Fruit fly (Drosophila melanogaster): ENCODE data around the gene CG7024.

The CG7024 gene

DNA sequence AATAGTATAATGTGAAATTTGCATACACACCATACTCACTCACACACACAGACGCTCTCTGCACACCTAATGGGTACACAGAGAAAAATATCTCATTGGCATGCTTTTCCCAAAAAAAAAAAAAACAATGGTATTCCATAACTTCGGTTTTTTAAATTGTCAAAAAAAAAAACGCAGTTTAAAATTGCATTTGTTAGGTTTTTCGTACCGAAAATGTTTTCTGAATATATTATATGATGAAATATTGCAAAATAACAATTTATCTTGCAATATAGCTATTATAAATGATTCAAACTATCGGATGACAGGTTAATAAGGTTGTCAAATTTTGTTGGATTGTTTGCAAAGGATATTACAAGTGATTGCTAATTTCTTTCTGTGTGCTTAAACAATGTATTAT is 5.3 kb upstream of the CG7024 start (continued):
- TF ChIP-seq dysf (GFP tag; IDR thresholded peaks at IDR 0.05): peak; percentile 49; the same call in 2 of the 3 replicates
- TF ChIP-seq Sin3A (optimal IDR thresholded peaks at IDR 0.05): no peak
- TF ChIP-seq row (GFP tag; IDR thresholded peaks at IDR 0.05): peak; percentile 32; the same call in 2 of the 3 replicates
- TF ChIP-seq Jarid2 (GFP tag; optimal IDR thresholded peaks at IDR 0.05): no peak
- no peak for TF ChIP-seq ssp (GFP tag; IDR thresholded peaks at IDR 0.05)
- no peak for TF ChIP-seq CG9797 (GFP tag; optimal IDR thresholded peaks at IDR 0.05)
- TF ChIP-seq CG16815 (GFP tag; optimal IDR thresholded peaks at IDR 0.05): no peak
- peak; percentile 11 for TF ChIP-seq lab (GFP tag; optimal IDR thresholded peaks at IDR 0.05)
- no peak for TF ChIP-seq Rx (GFP tag; IDR thresholded peaks at IDR 0.05)
- TF ChIP-seq CG30431 (GFP tag; optimal IDR thresholded peaks at IDR 0.05): no peak
- TF ChIP-seq tio (GFP tag; optimal IDR thresholded peaks at IDR 0.05): peak; percentile 61
- no peak for TF ChIP-seq kah (GFP tag; optimal IDR thresholded peaks at IDR 0.05)
- peak; percentile 35 for TF ChIP-seq CG2678 (tag; optimal IDR thresholded peaks at IDR 0.05)
- TF ChIP-seq fd96Cb (tag; optimal IDR thresholded peaks at IDR 0.05): peak; percentile 12
- peak; percentile 43 for TF ChIP-seq CG11504 (tag; optimal IDR thresholded peaks at IDR 0.05)
- no peak for TF ChIP-seq corto (GFP tag; optimal IDR thresholded peaks at IDR 0.05)
- no peak for TF ChIP-seq gsb-n (tag; optimal IDR thresholded peaks at IDR 0.05)
- TF ChIP-seq vnd (GFP tag; IDR thresholded peaks at IDR 0.05; ENCODE audit: partially characterized antibody): no peak
- no peak for TF ChIP-seq CG14441 (GFP tag; IDR thresholded peaks at IDR 0.05)
- 0 out of 2 replicates have a peak, but pooled peaks have one; percentile 13 for TF ChIP-seq CG4404 (GFP tag; IDR thresholded peaks at IDR 0.05)
- no peak for TF ChIP-seq CG34224 (GFP tag; IDR thresholded peaks at IDR 0.05; ENCODE audit: partially characterized antibody)
- TF ChIP-seq ATbp (GFP tag; optimal IDR thresholded peaks at IDR 0.05): no peak
- TF ChIP-seq CG17612 (GFP tag; IDR thresholded peaks at IDR 0.05): no peak
- TF ChIP-seq sens-2 (GFP tag; IDR thresholded peaks at IDR 0.05): no peak; the same call in 1 of the 2 replicates
- no peak for TF ChIP-seq Drgx (GFP tag; IDR thresholded peaks at IDR 0.05)
- TF ChIP-seq CG6813 (GFP tag; optimal IDR thresholded peaks at IDR 0.05): no peak
- no peak for TF ChIP-seq sob (GFP tag; IDR thresholded peaks at IDR 0.05)
- no peak for TF ChIP-seq otp (GFP tag; IDR thresholded peaks at IDR 0.05)
- peak; percentile 26; the same call in 2 of the 3 replicates for TF ChIP-seq B-H1 (GFP tag; IDR thresholded peaks at IDR 0.05)
- no peak for TF ChIP-seq CG17802 (tag; optimal IDR thresholded peaks at IDR 0.05)
- TF ChIP-seq dmrt11E (tag; optimal IDR thresholded peaks at IDR 0.05): no peak
- TF ChIP-seq CG42726 (GFP tag; IDR thresholded peaks at IDR 0.05; ENCODE audit: partially characterized antibody): no peak
- TF ChIP-seq CG13624 (GFP tag; optimal IDR thresholded peaks at IDR 0.05): no peak
- TF ChIP-seq grau (tag; optimal IDR thresholded peaks at IDR 0.05): peak; percentile 12
- TF ChIP-seq Side (GFP tag; optimal IDR thresholded peaks at IDR 0.05): no peak
- peak in 1 of 2 experiments; percentile 24 for TF ChIP-seq Hr51 (GFP tag; optimal IDR thresholded peaks at IDR 0.05)
- no peak for TF ChIP-seq cas (GFP tag; IDR thresholded peaks at IDR 0.05)
- TF ChIP-seq Mes4 (GFP tag; optimal IDR thresholded peaks at IDR 0.05): no peak
- TF ChIP-seq vfl (GFP tag; optimal IDR thresholded peaks at IDR 0.05): no peak
- TF ChIP-seq CG14014 (GFP tag; IDR thresholded peaks at IDR 0.05): peak; percentile 38; the same call in 1 of the 2 replicates
- TF ChIP-seq fd3F (GFP tag; optimal IDR thresholded peaks at IDR 0.05): no peak
- 0 out of 3 replicates have a peak, but pooled peaks have one; percentile 42 for TF ChIP-seq zfh1 (GFP tag; IDR thresholded peaks at IDR 0.05)
- peak; percentile 7 for TF ChIP-seq slou (GFP tag; optimal IDR thresholded peaks at IDR 0.05)
- no peak for TF ChIP-seq CG8089 (GFP tag; optimal IDR thresholded peaks at IDR 0.05)
- no peak for TF ChIP-seq gsb (GFP tag; IDR thresholded peaks at IDR 0.05)
- TF ChIP-seq wek (GFP tag; optimal IDR thresholded peaks at IDR 0.05): no peak
- no peak for TF ChIP-seq CG10274 (GFP tag; optimal IDR thresholded peaks at IDR 0.05)
- TF ChIP-seq B-H2 (GFP tag; optimal IDR thresholded peaks at IDR 0.05): no peak
- TF ChIP-seq pum (GFP tag; optimal IDR thresholded peaks at IDR 0.05): no peak
- TF ChIP-seq Doc3 (GFP tag; IDR thresholded peaks at IDR 0.05; ENCODE audit: partially characterized antibody): no peak
- no peak for TF ChIP-seq E2f2 (GFP tag; IDR thresholded peaks at IDR 0.05)

All from whole organism, embryonic.